Fruit fly (Drosophila melanogaster) whole organism, prepupa: ENCODE measurements around the gene btd.
A peak's percentile ranks its signal among the peaks of the same experiment; 100 is the strongest.

Source experiments
- CG11762 ChIP-seq: fragments of 200-800 bp; sonication (Bioruptor generic); optimal IDR thresholded peaks from 3 replicates; lab custom pipeline; 2016; ENCODE audit warnings: missing biosample characterization, missing genetic modification characterization; ENCODE audit not compliant: insufficient read depth
- CG11902 ChIP-seq: fragments of 200-800 bp; sonication (Bioruptor generic); optimal IDR thresholded peaks from 3 replicates; lab custom pipeline; 2016; ENCODE audit warnings: missing biosample characterization, missing genetic modification characterization
- CG1621 ChIP-seq: fragments of 200-800 bp; sonication (Bioruptor generic); optimal IDR thresholded peaks from 3 replicates; lab custom pipeline; 2018; ENCODE audit warnings: missing biosample characterization, mild to moderate bottlenecking, missing genetic modification characterization
- CG3032 ChIP-seq: fragments of 200-800 bp; optimal IDR thresholded peaks from 2 replicates; lab custom pipeline; 2019; ENCODE audit warnings: missing biosample characterization, mild to moderate bottlenecking, missing genetic modification characterization, moderate library complexity
- CG3919 ChIP-seq: fragments of 200-800 bp; sonication (Bioruptor generic); optimal IDR thresholded peaks from 3 replicates; lab custom pipeline; 2016; ENCODE audit warnings: missing biosample characterization, missing genetic modification characterization
- CG6854 ChIP-seq: fragments of 200-800 bp; sonication (Bioruptor generic); optimal IDR thresholded peaks from 2 replicates; lab custom pipeline; 2017; ENCODE audit warnings: missing biosample characterization, mild to moderate bottlenecking, missing genetic modification characterization
- Eip75B ChIP-seq: fragments of 200-800 bp; sonication (Bioruptor generic); optimal IDR thresholded peaks from 3 replicates; lab custom pipeline; 2016; ENCODE audit warnings: missing biosample characterization, missing genetic modification characterization
- Eip78C ChIP-seq: fragments of 200-800 bp; sonication (Bioruptor generic); peaks from one replicate; lab custom pipeline; 2016; ENCODE audit warnings: missing biosample characterization, missing genetic modification characterization
- Ets21C ChIP-seq: fragments of 200-800 bp; sonication (Bioruptor generic); optimal IDR thresholded peaks from 3 replicates; lab custom pipeline; 2016; ENCODE audit warnings: missing biosample characterization, missing genetic modification characterization
- Ets96B ChIP-seq: fragments of 200-800 bp; optimal IDR thresholded peaks from 2 replicates; lab custom pipeline; 2019; ENCODE audit warnings: missing biosample characterization, mild to moderate bottlenecking, missing genetic modification characterization, moderate library complexity
- Gug ChIP-seq: fragments of 200-800 bp; sonication (Bioruptor generic); IDR thresholded peaks from 2 replicates; pipeline ENCODE4 v1.3.6; 2022; ENCODE audit warnings: missing biosample characterization, missing genetic modification characterization
- Hr4 ChIP-seq: fragments of 200-800 bp; sonication (Bioruptor generic); optimal IDR thresholded peaks from 3 replicates; lab custom pipeline; 2016; ENCODE audit warnings: missing biosample characterization, missing genetic modification characterization
- Met ChIP-seq: fragments of 200-800 bp; sonication (Bioruptor generic); optimal IDR thresholded peaks from 3 replicates; lab custom pipeline; 2016; ENCODE audit warnings: missing biosample characterization, missing genetic modification characterization
- Smox ChIP-seq: fragments of 200-800 bp; sonication (Bioruptor generic); optimal IDR thresholded peaks from 3 replicates; lab custom pipeline; 2016; ENCODE audit warnings: missing biosample characterization, missing genetic modification characterization
- dsx ChIP-seq: fragments of 200-800 bp; optimal IDR thresholded peaks from 3 replicates; lab custom pipeline; 2019; ENCODE audit warnings: missing biosample characterization, mild to moderate bottlenecking, missing genetic modification characterization, moderate library complexity; ENCODE audit not compliant: poor library complexity, severe bottlenecking
- pdm3 ChIP-seq: fragments of 200-800 bp; sonication (Bioruptor generic); optimal IDR thresholded peaks from 3 replicates; lab custom pipeline; 2016; ENCODE audit warnings: missing biosample characterization, missing genetic modification characterization
- salr ChIP-seq, 2 experiments: fragments of 200-800 bp; sonication (Bioruptor generic); optimal IDR thresholded peaks; 3 replicates each; lab custom pipeline; 2016 to 2018; ENCODE audit warnings: missing biosample characterization in 2 of 2, missing genetic modification characterization in 2 of 2, mild to moderate bottlenecking in 1 of 2

Gene btd

dm6 chrX:9742084-9742483 lies 48.1 kb downstream of the btd start (continued):
- TF ChIP-seq CG11902 (GFP tag; lab: Kevin White, UChicago) (no peak), Eip75B (GFP tag; lab: Kevin White, UChicago) (no peak), Met (GFP tag; lab: Kevin White, UChicago) (peak; percentile 35), Hr4 (GFP tag; lab: Kevin White, UChicago) (no peak), CG6854 (GFP tag; lab: Kevin White, UChicago) (no peak), CG3919 (GFP tag; lab: Kevin White, UChicago) (peak; percentile 6), salr (GFP tag; optimal IDR thresholded peaks at IDR 0.05; lab: Kevin White, UChicago) (no peak)
- TF ChIP-seq, all 60 proteins: peak for 16

- TF ChIP-seq Ets96B (tag; lab: Kevin White, UChicago), result no peak
- no peak for TF ChIP-seq Eip78C
- TF ChIP-seq CG11762, result no peak
Observed at dm6 chrX:9744034-9744673, 50.2 kb downstream of the btd start.

- TF ChIP-seq CG11902 (GFP tag; lab: Kevin White, UChicago) (no peak), CG1621 (tag; lab: Kevin White, UChicago) (no peak), CG3032 (tag; lab: Kevin White, UChicago) (no peak), Gug (GFP tag; lab: Robert Waterston, UW) (no peak), pdm3 (GFP tag; lab: Kevin White, UChicago) (no peak), Smox (GFP tag; lab: Kevin White, UChicago) (no peak), CG11762 (no peak), Eip78C (no peak), dsx (GFP tag; lab: Kevin White, UChicago) (no peak), Ets21C (no peak)
Observed at dm6 chrX:9744674-9745246, 50.8 kb downstream of the btd start.
